Worm (Caenorhabditis elegans): ENCODE results near the gene nhr-145.

DNA sequence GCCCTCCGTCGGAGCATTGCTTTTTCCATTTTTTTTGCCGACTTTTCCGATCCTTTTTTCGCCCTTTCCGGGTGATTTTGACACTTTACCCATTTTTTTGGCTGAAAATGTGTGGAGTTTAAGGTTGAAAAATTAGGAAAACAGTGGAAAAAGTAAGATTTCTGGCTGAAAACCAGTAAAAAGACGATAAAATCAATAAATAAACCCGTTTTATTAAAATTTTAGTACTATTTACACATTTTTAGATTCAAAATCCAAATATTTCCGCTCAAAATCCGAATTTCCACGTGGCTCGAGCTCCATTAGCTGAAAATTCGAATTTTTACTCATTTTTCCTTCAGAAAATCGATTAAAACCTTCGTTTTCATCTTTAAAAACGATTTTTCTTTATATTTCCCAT is 30.8 kb downstream of the nhr-145 start, which contains the start of gene pro-3:
- TF ChIP-seq nhr-11 (tag; optimal IDR thresholded peaks at IDR 0.05): no peak
- TF ChIP-seq Y22D7AL.16 (tag; optimal IDR thresholded peaks at IDR 0.05): no peak
